Worm (Caenorhabditis elegans) whole organism, L4 larva: ENCODE measurements around the gene pir-1.

Experiments
- aly-2 ChIP-seq: sonication (generic microtip); optimal IDR thresholded peaks from 2 replicates; lab custom pipeline; 2018; ENCODE audit warnings: missing biosample characterization, missing genetic modification characterization
- ces-1 ChIP-seq: fragments of 150-350 bp; sonication (generic microtip); optimal IDR thresholded peaks from 4 replicates; lab custom pipeline; 2014; ENCODE audit warnings: missing biosample characterization, missing genetic modification reagents, missing genetic modification characterization

ce11 chrII:9130339-9130738, 46.8 kb upstream of the pir-1 start:
- TF ChIP-seq ces-1 (GFP tag; lab: Kevin White, UChicago) (no peak), aly-2 (tag; lab: Kevin White, UChicago) (no peak)
